Worm (Caenorhabditis elegans) whole organism, L4 larva: ENCODE results near the gene C50D2.1.

ENCODE experiments used
- D1046.2 ChIP-seq: fragments of 200-800 bp; sonication (Bioruptor generic); IDR thresholded peaks from 2 replicates; pipeline ENCODE4 v1.3.6; 2022; ENCODE audit warnings: missing genetic modification characterization, missing compliant biosample characterization
- F26F4.8 ChIP-seq: fragments of 200-800 bp; sonication (Bioruptor generic); conservative IDR thresholded peaks from 2 replicates; pipeline ENCODE4 v1.3.6; 2022; ENCODE audit warnings: missing genetic modification characterization, missing compliant biosample characterization
- F37D6.2 ChIP-seq: sonication (generic microtip); optimal IDR thresholded peaks from 2 replicates; lab custom pipeline; 2016; ENCODE audit warnings: mild to moderate bottlenecking, missing genetic modification characterization, missing compliant biosample characterization
- F49E8.2 ChIP-seq: sonication (generic microtip); optimal IDR thresholded peaks from 2 replicates; lab custom pipeline; 2016; ENCODE audit warnings: missing compliant biosample characterization, mild to moderate bottlenecking, missing genetic modification characterization, borderline replicate concordance
- R02D3.7 ChIP-seq: fragments of 150-350 bp; sonication (generic microtip); optimal IDR thresholded peaks from 3 replicates; lab custom pipeline; 2014; ENCODE audit warnings: missing biosample characterization, missing genetic modification characterization
- Y5F2A.4 ChIP-seq: fragments of 200-800 bp; sonication (Bioruptor generic); optimal IDR thresholded peaks from 2 replicates; lab custom pipeline; 2018; ENCODE audit warnings: mild to moderate bottlenecking, missing genetic modification characterization, missing compliant biosample characterization
- Y75B8A.6 ChIP-seq: fragments of 200-800 bp; sonication (Bioruptor generic); IDR thresholded peaks from 2 replicates; pipeline ENCODE4 v1.3.6; 2022; ENCODE audit warnings: missing genetic modification reagents, missing genetic modification characterization, missing compliant biosample characterization
- aha-1 ChIP-seq: fragments of 150-350 bp; peaks from one replicate; lab custom pipeline; 2014; ENCODE audit warnings: missing biosample characterization, missing genetic modification characterization
- attf-4 ChIP-seq: sonication (generic microtip); optimal IDR thresholded peaks from 3 replicates; lab custom pipeline; 2017; ENCODE audit warnings: missing biosample characterization, missing genetic modification characterization
- ceh-62 ChIP-seq: sonication (generic microtip); optimal IDR thresholded peaks from 2 replicates; lab custom pipeline; 2017; ENCODE audit warnings: missing biosample characterization, missing genetic modification characterization
- ces-1 ChIP-seq: fragments of 150-350 bp; sonication (generic microtip); optimal IDR thresholded peaks from 4 replicates; lab custom pipeline; 2014; ENCODE audit warnings: missing biosample characterization, missing genetic modification reagents, missing genetic modification characterization
- daf-12 ChIP-seq: fragments of 150-350 bp; optimal IDR thresholded peaks from 2 replicates; lab custom pipeline; 2014; ENCODE audit warnings: missing biosample characterization, missing genetic modification reagents, missing genetic modification characterization
- daf-8 ChIP-seq: fragments of 200-800 bp; sonication (Bioruptor generic); IDR thresholded peaks from 2 replicates; pipeline ENCODE4 v1.3.6; 2022; ENCODE audit warnings: missing genetic modification characterization, missing compliant biosample characterization
- dmd-9 ChIP-seq: fragments of 200-800 bp; sonication (Bioruptor generic); IDR thresholded peaks from 2 replicates; pipeline ENCODE4 v1.3.6; 2022; ENCODE audit warnings: missing genetic modification reagents, missing genetic modification characterization, missing compliant biosample characterization
- dve-1 ChIP-seq: sonication (generic microtip); optimal IDR thresholded peaks from 2 replicates; lab custom pipeline; 2017; ENCODE audit warnings: antibody characterized with exemption, mild to moderate bottlenecking, missing genetic modification characterization, missing compliant biosample characterization; ENCODE audit not compliant: insufficient read depth
- fos-1 ChIP-seq: fragments of 150-350 bp; optimal IDR thresholded peaks from 2 replicates; lab custom pipeline; 2014; ENCODE audit warnings: missing biosample characterization, missing genetic modification characterization
- hlh-11 ChIP-seq: fragments of 200-800 bp; sonication (Bioruptor generic); optimal IDR thresholded peaks from 2 replicates; lab custom pipeline; 2018; ENCODE audit warnings: mild to moderate bottlenecking, missing genetic modification characterization, missing compliant biosample characterization
- hlh-30 ChIP-seq: sonication (generic microtip); optimal IDR thresholded peaks from 2 replicates; lab custom pipeline; 2017; ENCODE audit warnings: antibody characterized with exemption, mild to moderate bottlenecking, missing genetic modification characterization, missing compliant biosample characterization; ENCODE audit not compliant: insufficient read depth
- lsy-2 ChIP-seq, 2 experiments: fragments of 150-350 bp in 1 of 2; sonication (generic microtip) in 1 of 2; optimal IDR thresholded peaks; 2 replicates each; lab custom pipeline; 2014 to 2017; ENCODE audit warnings: missing biosample characterization in 2 of 2, missing genetic modification characterization in 2 of 2
- mdl-1 ChIP-seq, 2 experiments: fragments of 150-350 bp in 1 of 2; sonication (generic microtip) in 1 of 2; optimal IDR thresholded peaks; 2 replicates each; lab custom pipeline; 2014 to 2017; ENCODE audit warnings: missing biosample characterization in 2 of 2, missing genetic modification characterization in 2 of 2
- mdt-29 ChIP-seq: fragments of 200-800 bp; sonication (Bioruptor generic); IDR thresholded peaks from 2 replicates; pipeline ENCODE4 v1.3.6; 2022; ENCODE audit warnings: missing genetic modification reagents, missing genetic modification characterization, missing compliant biosample characterization
- mxl-3 ChIP-seq: fragments of 200-800 bp; sonication (Bioruptor generic); optimal IDR thresholded peaks from 2 replicates; lab custom pipeline; 2018; ENCODE audit warnings: mild to moderate bottlenecking, missing genetic modification characterization, missing compliant biosample characterization
- nhr-10 ChIP-seq: fragments of 150-350 bp; optimal IDR thresholded peaks from 2 replicates; lab custom pipeline; 2014; ENCODE audit warnings: missing biosample characterization, missing genetic modification characterization
- nhr-102 ChIP-seq: sonication (generic microtip); optimal IDR thresholded peaks from 2 replicates; lab custom pipeline; 2016; ENCODE audit warnings: mild to moderate bottlenecking, missing genetic modification characterization, moderate library complexity, missing compliant biosample characterization
- nhr-111 ChIP-seq: fragments of 200-800 bp; sonication (Bioruptor generic); optimal IDR thresholded peaks from 2 replicates; lab custom pipeline; 2018; ENCODE audit warnings: mild to moderate bottlenecking, missing genetic modification characterization, missing compliant biosample characterization
- nhr-237 ChIP-seq: sonication (generic microtip); optimal IDR thresholded peaks from 2 replicates; lab custom pipeline; 2017; ENCODE audit warnings: missing biosample characterization, missing genetic modification characterization
- nhr-41 ChIP-seq: fragments of 200-800 bp; sonication (Bioruptor generic); IDR thresholded peaks from 2 replicates; pipeline ENCODE4 v1.3.6; 2022; ENCODE audit warnings: missing genetic modification reagents, missing genetic modification characterization, missing compliant biosample characterization
- nhr-48 ChIP-seq: sonication (generic microtip); optimal IDR thresholded peaks from 2 replicates; lab custom pipeline; 2016; ENCODE audit warnings: mild to moderate bottlenecking, missing genetic modification characterization, missing compliant biosample characterization
- php-3 ChIP-seq: fragments of 200-800 bp; sonication (Bioruptor generic); IDR thresholded peaks from 2 replicates; pipeline ENCODE4 v1.3.6; 2022; ENCODE audit warnings: missing genetic modification reagents, missing genetic modification characterization, missing compliant biosample characterization
- pqm-1 ChIP-seq: sonication (generic microtip); optimal IDR thresholded peaks from 2 replicates; lab custom pipeline; 2017; ENCODE audit warnings: missing biosample characterization, missing genetic modification characterization
- skn-1 ChIP-seq: fragments of 150-350 bp; optimal IDR thresholded peaks from 2 replicates; lab custom pipeline; 2014; ENCODE audit warnings: missing biosample characterization, missing genetic modification characterization
- tra-1 ChIP-seq: fragments of 200-800 bp; sonication (Bioruptor generic); IDR thresholded peaks from 2 replicates; pipeline ENCODE4 v1.3.6; 2022; ENCODE audit warnings: missing genetic modification reagents, missing genetic modification characterization, missing compliant biosample characterization
- unc-39 ChIP-seq: sonication (generic microtip); optimal IDR thresholded peaks from 2 replicates; lab custom pipeline; 2017; ENCODE audit warnings: missing biosample characterization, missing genetic modification characterization
- unc-62 ChIP-seq, 3 experiments: fragments of 150-350 bp in 1 of 3; sonication (generic microtip); optimal IDR thresholded peaks in 2 of 3; peaks in 1 of 3; 1 replicate in 1 of 3; 2 replicates in 2 of 3; lab custom pipeline; 2014 to 2017; ENCODE audit warnings: missing biosample characterization in 3 of 3, missing genetic modification characterization in 3 of 3, missing genetic modification reagents in 3 of 3, missing genotype in 1 of 3
- ztf-11 ChIP-seq: fragments of 150-350 bp; optimal IDR thresholded peaks from 2 replicates; lab custom pipeline; 2014; ENCODE audit warnings: missing biosample characterization, missing genetic modification characterization

The C50D2.1 gene

DNA sequence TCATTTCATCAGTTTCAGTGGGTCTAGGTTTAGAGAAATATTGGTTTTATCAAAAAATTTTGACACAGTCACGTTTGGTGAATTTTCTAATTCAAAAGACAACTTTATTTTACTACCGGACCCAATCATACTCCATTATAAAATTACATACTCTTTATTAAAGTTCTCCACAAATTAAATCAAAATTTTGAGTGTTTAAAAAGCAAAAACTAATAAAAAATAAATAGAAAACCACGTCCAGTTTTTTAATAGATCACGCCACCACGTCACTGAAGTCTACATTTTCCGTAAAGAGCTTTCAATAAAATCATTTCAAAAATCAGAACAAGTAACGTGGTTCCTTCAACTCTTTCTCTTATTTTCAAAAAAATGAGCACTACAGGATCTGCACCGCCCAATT, 5.5 kb upstream of the C50D2.1 start, which contains the start of gene txt-1:
TSS of gene txt-1 (plus strand) at position 301 of the 400 bp plus-strand sequence.
- TF ChIP-seq D1046.2 (GFP tag; lab: Robert Waterston, UW) (no peak), dve-1 (tag; lab: Kevin White, UChicago) (no peak), fos-1 (tag; lab: Kevin White, UChicago) (no peak), nhr-111 (no peak), tra-1 (no peak), Y5F2A.4 (GFP tag; lab: Kevin White, UChicago) (no peak), nhr-237 (tag; lab: Kevin White, UChicago) (no peak), F37D6.2 (tag; lab: Kevin White, UChicago) (no peak), R02D3.7 (tag; lab: Kevin White, UChicago) (no peak), skn-1 (tag; lab: Kevin White, UChicago) (no peak), daf-12 (no peak), unc-39 (tag; lab: Kevin White, UChicago) (no peak), dmd-9 (GFP tag; lab: Robert Waterston, UW) (no peak), lsy-2 (tag; optimal IDR thresholded peaks at IDR 0.05; lab: Kevin White, UChicago) (no peak), ceh-62 (tag; lab: Kevin White, UChicago) (no peak), mdt-29 (GFP tag; lab: Robert Waterston, UW) (no peak), ces-1 (GFP tag; lab: Kevin White, UChicago) (no peak), nhr-48 (tag; lab: Kevin White, UChicago) (no peak), nhr-41 (no peak)

DNA sequence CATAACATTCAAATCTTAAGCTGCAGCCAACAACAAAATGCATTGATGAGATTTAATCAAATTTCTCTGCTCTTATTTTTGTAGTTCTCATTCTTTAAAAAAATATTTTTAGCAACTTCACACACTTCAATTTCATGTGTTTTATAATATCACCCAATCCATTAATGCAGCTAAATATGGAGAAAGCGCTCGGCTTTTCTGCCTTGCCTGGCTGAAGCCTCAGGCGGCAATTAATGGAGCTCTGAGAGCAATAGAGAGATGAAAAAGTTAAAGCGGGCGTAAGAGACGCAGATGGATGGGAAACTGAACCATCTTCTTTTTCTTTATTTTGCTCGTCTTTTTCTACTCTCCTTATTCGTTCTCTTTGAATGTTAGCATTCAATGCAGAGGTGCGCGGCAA, 3.7 kb upstream of the C50D2.1 start:
- TF ChIP-seq daf-8 (GFP tag; lab: Robert Waterston, UW) (no peak), attf-4 (tag; lab: Kevin White, UChicago) (no peak)

DNA sequence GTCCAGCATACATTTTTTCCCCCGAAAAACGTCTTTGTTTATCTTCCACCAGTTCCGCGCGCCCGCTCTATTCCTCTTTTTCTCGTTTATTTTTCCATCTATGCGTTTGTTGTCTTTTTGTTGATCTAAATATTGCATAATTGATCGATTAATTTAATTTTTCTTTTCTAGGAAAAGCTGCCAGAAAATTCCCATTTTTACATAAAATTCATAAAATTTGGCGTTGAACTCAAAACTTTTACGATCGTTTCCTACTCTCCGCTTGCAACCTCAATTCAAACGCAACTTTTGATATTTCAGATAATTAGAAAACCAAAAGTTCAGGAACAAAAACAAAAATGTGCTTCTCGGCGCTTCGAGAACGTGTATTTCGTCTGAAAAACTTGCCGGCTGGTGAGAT, 2.5 kb upstream of the C50D2.1 start, which contains the start of gene C50D2.2:
TSS of gene C50D2.2 (plus strand) at position 301 of the 400 bp plus-strand sequence.
- TF ChIP-seq F26F4.8 (no peak), aha-1 (tag; lab: Kevin White, UChicago) (peak; percentile 20)

DNA sequence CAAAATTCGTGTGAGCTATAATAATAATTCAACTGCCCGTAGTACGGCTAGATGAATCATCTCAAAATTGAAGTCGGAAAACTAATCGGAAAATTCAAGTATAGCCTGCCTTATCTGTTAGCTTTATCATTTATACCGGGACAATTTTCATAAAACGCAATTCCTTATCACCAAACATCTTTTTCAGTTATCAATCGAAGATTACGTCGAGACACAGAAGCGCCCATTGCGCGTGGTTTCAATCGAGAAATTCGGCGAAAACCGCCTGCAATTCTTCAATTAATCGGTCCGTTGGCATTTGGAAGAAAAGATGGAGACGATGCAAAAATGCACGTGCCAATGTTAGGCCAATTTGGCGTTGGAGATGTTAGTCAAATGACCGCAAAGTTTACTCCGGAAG, 864 bp downstream of the C50D2.1 start:
- peak; percentile 13 for TF ChIP-seq pqm-1
- TF ChIP-seq unc-62 (GFP tag; optimal IDR thresholded peaks at IDR 0.05 in 1 of 2; lab: Kevin White, UChicago), result peak in 1 of 2 experiments; percentile 71
- no peak for TF ChIP-seq unc-62 (tag; optimal IDR thresholded peaks at IDR 0.05; lab: Kevin White, UChicago)
- peak; percentile 24 for TF ChIP-seq hlh-30 (tag; lab: Kevin White, UChicago)
- TF ChIP-seq nhr-10 (tag; lab: Kevin White, UChicago), result no peak
- TF ChIP-seq F49E8.2 (tag; lab: Kevin White, UChicago), result no peak
- no peak for TF ChIP-seq mdl-1 (tag; optimal IDR thresholded peaks at IDR 0.05; lab: Kevin White, UChicago)
- no peak for TF ChIP-seq nhr-102 (tag; lab: Kevin White, UChicago)
- TF ChIP-seq hlh-11 (tag; lab: Kevin White, UChicago), result peak; percentile 3
- peak; percentile 60 for TF ChIP-seq mxl-3 (GFP tag; lab: Kevin White, UChicago)
- TF ChIP-seq ztf-11 (tag; lab: Kevin White, UChicago), result no peak
- no peak for TF ChIP-seq Y75B8A.6 (GFP tag; lab: Robert Waterston, UW)

DNA sequence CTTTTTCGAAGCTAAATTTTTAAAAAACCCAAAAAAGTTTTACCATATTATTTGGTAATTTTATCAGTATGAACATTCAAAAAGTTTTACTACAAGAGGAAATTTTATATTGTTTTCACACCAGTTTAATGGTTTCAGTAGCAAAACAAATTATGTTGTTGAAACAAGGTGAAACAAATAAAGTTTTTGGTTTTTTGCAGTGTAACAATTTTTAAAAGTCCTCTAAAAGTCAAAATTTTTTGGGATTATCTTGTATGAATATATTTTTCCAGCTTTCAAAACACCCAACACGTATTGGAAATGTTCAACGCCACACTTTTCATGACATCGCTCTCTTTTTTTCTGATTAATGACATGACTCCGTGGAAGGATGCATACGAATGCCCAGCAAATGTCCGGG, 5.5 kb downstream of the C50D2.1 start, which contains the start of gene srt-54:
TSS of gene srt-54 (plus strand) at position 301 of the 400 bp plus-strand sequence.
- TF ChIP-seq php-3 (GFP tag; lab: Robert Waterston, UW) (no peak), unc-62 (GFP tag; optimal IDR thresholded peaks at IDR 0.05 in 1 of 2; lab: Kevin White, UChicago) (peak in 1 of 2 experiments; percentile 43), unc-62 (tag; optimal IDR thresholded peaks at IDR 0.05; lab: Kevin White, UChicago) (no peak)
